Fruit fly (Drosophila melanogaster): Measurements from ENCODE around the gene CG15373.

DNA sequence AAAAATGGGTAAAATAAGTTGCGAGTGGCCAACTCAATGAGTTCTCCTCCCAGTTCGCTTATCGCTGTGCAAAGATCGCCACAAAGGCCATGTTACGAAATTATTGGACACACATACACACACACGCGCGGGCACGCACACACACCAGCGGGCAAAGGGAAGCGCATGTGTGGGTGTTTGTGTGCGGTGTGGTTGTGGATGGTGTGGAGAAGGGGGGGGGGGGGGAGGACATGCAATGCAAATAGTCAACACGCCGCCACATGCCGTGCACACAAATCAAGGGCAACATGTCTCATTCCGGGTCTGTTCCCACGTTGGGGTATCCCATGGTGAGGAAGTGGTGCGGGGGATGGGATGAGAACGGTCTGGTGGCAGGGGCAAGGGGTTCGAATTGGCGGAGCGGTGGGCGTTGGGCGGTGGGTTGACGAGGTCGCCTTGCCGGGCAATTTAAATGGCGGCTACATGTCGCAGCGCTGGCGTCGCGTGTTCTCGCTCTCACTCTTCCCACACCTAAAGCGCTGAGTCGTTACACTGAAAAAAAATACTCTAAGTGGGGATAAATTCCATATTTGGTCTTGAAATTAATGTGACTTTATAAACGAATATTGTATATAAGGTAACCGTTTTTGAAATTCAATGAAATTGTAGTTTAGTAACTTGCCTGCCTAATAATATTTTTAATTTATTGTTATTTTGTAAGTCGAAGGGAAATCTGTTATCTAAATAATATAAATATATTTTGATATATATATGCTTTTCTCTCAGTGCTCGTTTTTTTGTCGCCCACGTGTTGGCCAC, 39.8 kb upstream of the CG15373 start:
- TF ChIP-seq ovo (GFP tag; optimal IDR thresholded peaks at IDR 0.05) (no peak), toe (GFP tag; optimal IDR thresholded peaks at IDR 0.05) (no peak), cic (GFP tag; optimal IDR thresholded peaks at IDR 0.05) (no peak), kay (GFP tag; ENCODE audit: borderline replicate concordance) (no peak), tj (GFP tag; optimal IDR thresholded peaks at IDR 0.05) (no peak), pad (GFP tag; optimal IDR thresholded peaks at IDR 0.05) (no peak), Mnt (GFP tag; optimal IDR thresholded peaks at IDR 0.05) (no peak), CG5204 (GFP tag; optimal IDR thresholded peaks at IDR 0.05) (no peak), Crg-1 (GFP tag; optimal IDR thresholded peaks at IDR 0.05) (no peak), CG12768 (GFP tag; optimal IDR thresholded peaks at IDR 0.05) (no peak), CG14711 (tag; optimal IDR thresholded peaks at IDR 0.05) (no peak), CG1620 (GFP tag; optimal IDR thresholded peaks at IDR 0.05) (no peak)
